Worm (Caenorhabditis elegans): ENCODE data around the gene gon-4.

DNA sequence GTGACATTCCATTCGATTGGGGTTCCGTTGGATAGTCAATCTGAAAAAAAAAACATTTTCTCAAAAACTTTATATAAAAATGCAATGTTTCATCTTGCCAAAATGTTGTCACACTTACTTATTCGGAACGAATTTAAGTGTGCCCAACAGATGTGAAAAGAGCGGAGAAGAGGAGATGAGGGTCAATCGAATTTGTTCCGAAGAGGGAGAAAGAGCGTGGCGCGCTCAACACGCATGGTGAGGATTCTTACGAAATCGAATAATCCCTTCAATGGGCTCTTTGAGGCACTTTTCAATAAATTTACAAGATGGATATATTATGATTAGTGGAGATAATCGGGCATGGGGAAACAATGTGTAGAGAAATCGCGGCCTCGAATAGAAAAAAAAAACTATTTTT lies 26.8 kb upstream of the gon-4 start:
- TF ChIP-seq nhr-21 (tag; optimal IDR thresholded peaks at IDR 0.05) (no peak), ama-1 (optimal IDR thresholded peaks at IDR 0.05) (no peak), nhr-11 (tag; optimal IDR thresholded peaks at IDR 0.05) (no peak), aly-2 (tag; optimal IDR thresholded peaks at IDR 0.05) (no peak), mdl-1 (tag; optimal IDR thresholded peaks at IDR 0.05) (no peak), nhr-237 (tag; optimal IDR thresholded peaks at IDR 0.05) (no peak), skn-1 (tag; optimal IDR thresholded peaks at IDR 0.05) (no peak), unc-39 (tag; optimal IDR thresholded peaks at IDR 0.05) (no peak), alr-1 (tag; optimal IDR thresholded peaks at IDR 0.05) (no peak), C34F6.9 (tag; optimal IDR thresholded peaks at IDR 0.05) (no peak), sma-9 (GFP tag; optimal IDR thresholded peaks at IDR 0.05) (no peak), sma-9 (tag; optimal IDR thresholded peaks at IDR 0.05) (no peak), blmp-1 (tag; optimal IDR thresholded peaks at IDR 0.05; ENCODE audit: insufficient read depth) (no peak)
